Fruit fly (Drosophila melanogaster): ENCODE results near the gene Acp95EF.

Acp95EF gene

dm6 chr3R:24193373-24193879 lies 35.3 kb upstream of the Acp95EF start, which contains the start of the genes SMC6 and CG6204 (continued):
- TF ChIP-seq tup (GFP tag; optimal IDR thresholded peaks at IDR 0.05): peak; percentile 52
- TF ChIP-seq usp (GFP tag; optimal IDR thresholded peaks at IDR 0.05): no peak
- TF ChIP-seq Dad (GFP tag; optimal IDR thresholded peaks at IDR 0.05): peak; percentile 78
- no peak for TF ChIP-seq hkb (optimal IDR thresholded peaks at IDR 0.05)
- TF ChIP-seq hkb (GFP tag; IDR thresholded peaks at IDR 0.05): peak; percentile 95
- TF ChIP-seq CG9817 (tag; optimal IDR thresholded peaks at IDR 0.05): peak; percentile 97
- TF ChIP-seq CG18262 (tag; optimal IDR thresholded peaks at IDR 0.05): peak; percentile 95
- TF ChIP-seq Hr39 (optimal IDR thresholded peaks at IDR 0.05): no peak
- peak; percentile 92 for TF ChIP-seq CG10979 (tag; optimal IDR thresholded peaks at IDR 0.05)
- peak; percentile 89 for TF ChIP-seq CG12071 (GFP tag; optimal IDR thresholded peaks at IDR 0.05)
- peak; percentile 14 for TF ChIP-seq Sin3A (optimal IDR thresholded peaks at IDR 0.05)
- TF ChIP-seq CG4854 (GFP tag; optimal IDR thresholded peaks at IDR 0.05): peak; percentile 82
- peak; percentile 92 for TF ChIP-seq Poxn (GFP tag; IDR thresholded peaks at IDR 0.05)
- peak; percentile 89 for TF ChIP-seq Doc2 (GFP tag; IDR thresholded peaks at IDR 0.05)
- TF ChIP-seq unc-4 (GFP tag; IDR thresholded peaks at IDR 0.05; ENCODE audit: partially characterized antibody): peak; percentile 52
- peak; percentile 88 for TF ChIP-seq CG4328 (GFP tag; optimal IDR thresholded peaks at IDR 0.05)
- TF ChIP-seq CG13894 (tag; optimal IDR thresholded peaks at IDR 0.05): peak; percentile 95
- peak; percentile 56 for TF ChIP-seq corto (GFP tag; optimal IDR thresholded peaks at IDR 0.05)
- no peak for TF ChIP-seq HLHmδ (GFP tag; optimal IDR thresholded peaks at IDR 0.05)
- TF ChIP-seq insv (GFP tag; optimal IDR thresholded peaks at IDR 0.05): peak in 1 of 2 experiments; percentile 54
- TF ChIP-seq Med (GFP tag): peak; percentile 96
- TF ChIP-seq Antp (GFP tag; optimal IDR thresholded peaks at IDR 0.05): peak; percentile 70
- TF ChIP-seq CG11085 (GFP tag; IDR thresholded peaks at IDR 0.05): peak; percentile 86
- TF ChIP-seq Dip3 (GFP tag; optimal IDR thresholded peaks at IDR 0.05): peak; percentile 90
- TF ChIP-seq nerfin-2 (GFP tag; IDR thresholded peaks at IDR 0.05; ENCODE audit: partially characterized antibody): no peak
- peak; percentile 96 for TF ChIP-seq HmgZ (tag; optimal IDR thresholded peaks at IDR 0.05)
- peak; percentile 18; the same call in 1 of the 2 replicates for TF ChIP-seq aop (GFP tag; IDR thresholded peaks at IDR 0.05)
- TF ChIP-seq bowl (GFP tag; IDR thresholded peaks at IDR 0.05): peak; percentile 83
- peak; percentile 95 for TF ChIP-seq ind (GFP tag; optimal IDR thresholded peaks at IDR 0.05)
- peak; percentile 71 for TF ChIP-seq BEAF-32 (GFP tag; optimal IDR thresholded peaks at IDR 0.05)
- peak; percentile 90 for TF ChIP-seq rib (GFP tag; IDR thresholded peaks at IDR 0.05)
- peak; percentile 51 for TF ChIP-seq CG17186 (GFP tag; optimal IDR thresholded peaks at IDR 0.05)
- peak; percentile 53 for TF ChIP-seq CG9876 (GFP tag; optimal IDR thresholded peaks at IDR 0.05)
- peak; percentile 23 for TF ChIP-seq fd64A (GFP tag; optimal IDR thresholded peaks at IDR 0.05)
- TF ChIP-seq cas (GFP tag; IDR thresholded peaks at IDR 0.05): peak; percentile 76; the same call in 1 of the 2 replicates
- peak; percentile 95 for TF ChIP-seq CG32772 (GFP tag; IDR thresholded peaks at IDR 0.05)
- peak; percentile 76 for TF ChIP-seq Side (GFP tag; optimal IDR thresholded peaks at IDR 0.05)
- peak; percentile 94 for TF ChIP-seq Ada2b (GFP tag; IDR thresholded peaks at IDR 0.05)
- TF ChIP-seq z (GFP tag; IDR thresholded peaks at IDR 0.05): no peak
- peak; percentile 95 for TF ChIP-seq E2f1 (GFP tag; IDR thresholded peaks at IDR 0.05)
- no peak for TF ChIP-seq fru (optimal IDR thresholded peaks at IDR 0.05)
- TF ChIP-seq CG1792 (GFP tag; optimal IDR thresholded peaks at IDR 0.05): peak; percentile 72
- TF ChIP-seq CG34422 (GFP tag; IDR thresholded peaks at IDR 0.05): peak; percentile 95
- TF ChIP-seq CG3281 (GFP tag; optimal IDR thresholded peaks at IDR 0.05): peak; percentile 95
- TF ChIP-seq da (GFP tag; optimal IDR thresholded peaks at IDR 0.05): peak; percentile 59
- TF ChIP-seq sens-2 (GFP tag; IDR thresholded peaks at IDR 0.05): peak; percentile 85
- TF ChIP-seq CG13624 (GFP tag; optimal IDR thresholded peaks at IDR 0.05): peak; percentile 95
- peak; percentile 90 for TF ChIP-seq CG7357 (GFP tag; IDR thresholded peaks at IDR 0.05)
- TF ChIP-seq Hsf (GFP tag; optimal IDR thresholded peaks at IDR 0.05): peak; percentile 94
- TF ChIP-seq croc (GFP tag; conservative IDR thresholded peaks at IDR 0.05): peak; percentile 85
- TF ChIP-seq abd-A (tag; optimal IDR thresholded peaks at IDR 0.05): no peak
- TF ChIP-seq CG4360 (GFP tag; IDR thresholded peaks at IDR 0.05): peak; percentile 59
- TF ChIP-seq CG10462 (GFP tag; optimal IDR thresholded peaks at IDR 0.05): peak; percentile 84

Data from whole organism, embryonic.